Fruit fly (Drosophila melanogaster): ENCODE results near the gene Rpn12.

DNA sequence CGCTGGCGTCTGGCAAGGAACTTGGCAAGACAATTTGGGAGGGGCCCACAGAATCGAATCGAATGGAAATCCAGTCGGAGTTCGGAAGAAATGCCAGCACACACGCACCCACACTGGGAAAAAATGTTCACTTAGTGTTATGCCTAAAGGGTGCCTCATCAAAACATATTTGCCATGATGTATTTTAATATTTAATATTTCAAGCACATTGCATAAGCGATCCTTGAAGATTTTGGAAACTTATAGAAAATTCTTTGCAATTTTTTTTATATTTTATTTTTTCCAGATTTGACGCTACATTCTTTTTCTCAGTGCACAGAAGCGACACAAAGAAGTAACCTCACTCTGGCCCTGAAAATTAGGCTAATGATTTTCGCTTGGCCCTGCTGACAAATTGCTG, 16.7 kb upstream of the Rpn12 start:
- no peak for TF ChIP-seq pan (optimal IDR thresholded peaks at IDR 0.05)
- TF ChIP-seq CG8478 (optimal IDR thresholded peaks at IDR 0.05), result no peak
- no peak for TF ChIP-seq usp (GFP tag; optimal IDR thresholded peaks at IDR 0.05)
